Worm (Caenorhabditis elegans) whole organism, L1 larva: Measurements from ENCODE around the gene Y105C5A.12.
"Not testable (repeated sequence)": the region's sequence is repeated elsewhere in the genome, so short reads cannot be mapped to it uniquely, and the experiment has no call there.

Experiments used
- ama-1 ChIP-seq: fragments of 150-350 bp; optimal IDR thresholded peaks from 2 replicates; lab custom pipeline; 2014
- nhr-237 ChIP-seq: fragments of 150-350 bp; optimal IDR thresholded peaks from 2 replicates; lab custom pipeline; 2014; ENCODE audit warnings: missing biosample characterization, missing genetic modification characterization
- nhr-28 ChIP-seq: fragments of 150-350 bp; optimal IDR thresholded peaks from 2 replicates; lab custom pipeline; 2014; ENCODE audit warnings: missing biosample characterization, missing genetic modification characterization
- nhr-76 ChIP-seq: sonication (generic microtip); optimal IDR thresholded peaks from 2 replicates; lab custom pipeline; 2017; ENCODE audit warnings: missing biosample characterization, missing genetic modification characterization
- sup-37 ChIP-seq: fragments of 200-800 bp; sonication (Bioruptor generic); optimal IDR thresholded peaks from 2 replicates; lab custom pipeline; 2018; ENCODE audit warnings: mild to moderate bottlenecking, missing genetic modification characterization, missing compliant biosample characterization
- tbx-2 ChIP-seq: sonication (generic microtip); optimal IDR thresholded peaks from 2 replicates; lab custom pipeline; 2016; ENCODE audit warnings: missing genetic modification characterization, missing compliant biosample characterization
- unc-62 ChIP-seq: fragments of 150-350 bp; optimal IDR thresholded peaks from 2 replicates; lab custom pipeline; 2014; ENCODE audit warnings: missing biosample characterization, missing genetic modification reagents, missing genetic modification characterization
- zag-1 ChIP-seq: fragments of 150-350 bp; optimal IDR thresholded peaks from 2 replicates; lab custom pipeline; 2014; ENCODE audit warnings: missing biosample characterization, missing genetic modification characterization

ce11 chrIV:15681445-15681844 lies 39.8 kb upstream of the Y105C5A.12 start, which contains the start of gene Y105C5A.26:
- not testable (repeated sequence) for TF ChIP-seq nhr-76 (tag; lab: Kevin White, UChicago); tbx-2 (tag; lab: Kevin White, UChicago); zag-1 (tag; lab: Kevin White, UChicago); unc-62; nhr-237; sup-37 (GFP tag; lab: Kevin White, UChicago); nhr-28 (tag; lab: Kevin White, UChicago); ama-1 (lab: Kevin White, UChicago)
